Worm (Caenorhabditis elegans) whole organism, late embryonic: Measurements from ENCODE around the gene Y57E12B.1.

ENCODE experiments used
- ama-1 ChIP-seq: fragments of 150-350 bp; optimal IDR thresholded peaks from 2 replicates; lab custom pipeline; 2014
- ceh-18 ChIP-seq: sonication (generic microtip); optimal IDR thresholded peaks from 2 replicates; lab custom pipeline; 2016; ENCODE audit warnings: missing genetic modification characterization, missing compliant biosample characterization
- elt-2 ChIP-seq: sonication (generic microtip); optimal IDR thresholded peaks from 2 replicates; lab custom pipeline; 2016; ENCODE audit warnings: missing genetic modification reagents, missing genetic modification characterization, missing compliant biosample characterization
- ets-4 ChIP-seq: sonication (generic microtip); optimal IDR thresholded peaks from 2 replicates; lab custom pipeline; 2016; ENCODE audit warnings: missing genetic modification characterization, missing compliant biosample characterization
- tbx-2 ChIP-seq: sonication (generic microtip); optimal IDR thresholded peaks from 2 replicates; lab custom pipeline; 2016; ENCODE audit warnings: missing genetic modification characterization, missing compliant biosample characterization

DNA sequence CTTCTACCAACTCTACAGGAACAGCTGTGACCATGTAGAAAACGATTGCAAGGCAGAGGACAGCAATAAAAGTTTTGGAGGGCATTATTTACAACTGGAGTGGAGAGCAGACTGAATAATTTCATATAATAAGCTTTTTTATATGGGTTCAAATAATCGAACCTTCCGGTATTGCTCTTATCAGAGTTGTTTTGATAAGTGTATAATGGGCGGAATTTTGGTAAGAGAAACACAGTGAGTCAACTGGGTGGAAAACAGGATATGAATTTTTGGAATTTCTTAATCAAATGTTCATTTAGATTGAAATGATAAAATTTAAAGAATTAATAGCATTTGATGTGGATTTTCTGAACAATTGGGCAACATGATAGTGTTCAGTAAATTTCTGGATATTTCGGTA lies 1.4 kb downstream of the Y57E12B.1 start, which contains the start of gene Y57E12B.11:
- no peak for TF ChIP-seq ceh-18 (tag; lab: Kevin White, UChicago)
- TF ChIP-seq elt-2 (tag; lab: Kevin White, UChicago), result no peak
- no peak for TF ChIP-seq ama-1 (lab: Kevin White, UChicago)
- TF ChIP-seq tbx-2 (tag; lab: Kevin White, UChicago), result no peak
- TF ChIP-seq ets-4, result no peak
